Fruit fly (Drosophila melanogaster) whole organism, embryonic: ENCODE measurements around the gene Peritrophin-15a.

Source experiments
- Bdp1 ChIP-seq: fragments of 200-800 bp; sonication (Bioruptor generic); optimal IDR thresholded peaks from 3 replicates; lab custom pipeline; 2016; ENCODE audit warnings: missing biosample characterization, missing genetic modification characterization
- CG11696 ChIP-seq: fragments of 200-800 bp; sonication (Bioruptor generic); IDR thresholded peaks from 2 replicates; pipeline ENCODE4 v1.3.6; 2022; ENCODE audit warnings: missing biosample characterization, missing genetic modification characterization
- CG12104 ChIP-seq: fragments of 200-800 bp; sonication (Bioruptor generic); optimal IDR thresholded peaks from 3 replicates; lab custom pipeline; 2016; ENCODE audit warnings: missing biosample characterization, missing genetic modification characterization
- CG12219 ChIP-seq: fragments of 200-800 bp; sonication (Bioruptor generic); optimal IDR thresholded peaks from 3 replicates; lab custom pipeline; 2018; ENCODE audit warnings: missing biosample characterization, mild to moderate bottlenecking, missing genetic modification characterization
- CG12744 ChIP-seq: fragments of 200-800 bp; sonication (Bioruptor generic); optimal IDR thresholded peaks from 2 replicates; lab custom pipeline; 2016; ENCODE audit warnings: missing biosample characterization, missing genetic modification characterization
- CG13123 ChIP-seq: fragments of 200-800 bp; sonication (Bioruptor generic); optimal IDR thresholded peaks from 2 replicates; lab custom pipeline; 2016; ENCODE audit warnings: missing biosample characterization, missing genetic modification characterization
- CG14860 ChIP-seq: fragments of 200-800 bp; sonication (Bioruptor generic); IDR thresholded peaks from 3 replicates; pipeline ENCODE4 v1.3.6; 2022; ENCODE audit warnings: missing biosample characterization, missing genetic modification characterization; ENCODE audit not compliant: partially characterized antibody
- CG15601 ChIP-seq: fragments of 200-800 bp; sonication (Bioruptor generic); optimal IDR thresholded peaks from 3 replicates; lab custom pipeline; 2019; ENCODE audit warnings: missing biosample characterization, mild to moderate bottlenecking, missing genetic modification characterization, moderate library complexity
- CG15696 ChIP-seq: fragments of 200-800 bp; sonication (Bioruptor generic); optimal IDR thresholded peaks from 2 replicates; lab custom pipeline; 2019; ENCODE audit warnings: missing biosample characterization, mild to moderate bottlenecking, missing genetic modification characterization, moderate library complexity
- CG17612 ChIP-seq: fragments of 200-800 bp; sonication (Bioruptor generic); IDR thresholded peaks from 2 replicates; pipeline ENCODE4 v1.3.6; 2022; ENCODE audit warnings: missing biosample characterization, missing genetic modification characterization
- CG18011 ChIP-seq: fragments of 200-800 bp; sonication (Bioruptor generic); optimal IDR thresholded peaks from 2 replicates; lab custom pipeline; 2017; ENCODE audit warnings: missing biosample characterization, missing genetic modification characterization, mild to moderate bottlenecking, moderate library complexity, missing genotype
- CG18599 ChIP-seq: fragments of 200-800 bp; sonication (Bioruptor generic); optimal IDR thresholded peaks from 3 replicates; lab custom pipeline; 2017; ENCODE audit warnings: missing biosample characterization, missing genetic modification characterization, mild to moderate bottlenecking, moderate library complexity, missing genetic modification reagents
- CG32767 ChIP-seq: fragments of 200-800 bp; sonication (Bioruptor generic); IDR thresholded peaks from 2 replicates; pipeline ENCODE4 v1.3.6; 2022; ENCODE audit warnings: missing biosample characterization, missing genetic modification characterization
- CG5245 ChIP-seq: fragments of 200-800 bp; sonication (Bioruptor generic); optimal IDR thresholded peaks from 3 replicates; lab custom pipeline; 2016; ENCODE audit warnings: missing biosample characterization, missing genetic modification characterization
- CG6175 ChIP-seq: fragments of 200-800 bp; sonication (Bioruptor generic); IDR thresholded peaks from 3 replicates; pipeline ENCODE4 v1.3.6; 2022; ENCODE audit warnings: missing biosample characterization, missing genetic modification characterization
- CG6254 ChIP-seq: fragments of 200-800 bp; sonication (Bioruptor generic); optimal IDR thresholded peaks from 3 replicates; lab custom pipeline; 2017; ENCODE audit warnings: mild to moderate bottlenecking, missing biosample characterization, missing genetic modification reagents, missing genetic modification characterization
- CG7928 ChIP-seq: fragments of 200-800 bp; sonication (Bioruptor generic); optimal IDR thresholded peaks from 2 replicates; lab custom pipeline; 2017; ENCODE audit warnings: missing biosample characterization, mild to moderate bottlenecking, missing genetic modification characterization
- Dfd ChIP-seq, 2 experiments: fragments of >200 bp; optimal IDR thresholded peaks; 2 replicates each; lab custom pipeline; 2017; ENCODE audit warnings: missing biosample characterization in 2 of 2, missing genetic modification characterization in 2 of 2
- Doc2 ChIP-seq: fragments of 200-800 bp; sonication (Bioruptor generic); IDR thresholded peaks from 2 replicates; pipeline ENCODE4 v1.3.6; 2022; ENCODE audit warnings: missing biosample characterization, missing genetic modification characterization
- Doc3 ChIP-seq: fragments of 200-800 bp; sonication (Bioruptor generic); IDR thresholded peaks from 3 replicates; pipeline ENCODE4 v1.3.6; 2022; ENCODE audit warnings: missing biosample characterization, missing genetic modification characterization; ENCODE audit not compliant: partially characterized antibody
- Gsc ChIP-seq: fragments of 200-800 bp; sonication (Bioruptor generic); IDR thresholded peaks from 2 replicates; pipeline ENCODE4 v1.3.6; 2022; ENCODE audit warnings: missing biosample characterization, missing genetic modification characterization
- Hmx ChIP-seq: fragments of 200-800 bp; sonication (Bioruptor generic); optimal IDR thresholded peaks from 2 replicates; lab custom pipeline; 2016; ENCODE audit warnings: missing biosample characterization, missing genetic modification characterization
- Hr39 ChIP-seq: fragments of >200 bp; optimal IDR thresholded peaks from 2 replicates; lab custom pipeline; 2017
- NFAT ChIP-seq: fragments of 200-800 bp; sonication (Bioruptor generic); IDR thresholded peaks from 2 replicates; pipeline ENCODE4 v1.3.6; 2022; ENCODE audit warnings: missing biosample characterization, missing genetic modification characterization
- Poxn ChIP-seq: fragments of 200-800 bp; sonication (Bioruptor generic); IDR thresholded peaks from 2 replicates; pipeline ENCODE4 v1.3.6; 2022; ENCODE audit warnings: missing biosample characterization, missing genetic modification characterization
- amos ChIP-seq: fragments of 200-800 bp; sonication (Bioruptor generic); IDR thresholded peaks from 2 replicates; pipeline ENCODE4 v1.3.6; 2022; ENCODE audit warnings: missing biosample characterization, missing genetic modification characterization; ENCODE audit not compliant: partially characterized antibody
- cad ChIP-seq: fragments of >200 bp; optimal IDR thresholded peaks from 2 replicates; lab custom pipeline; 2017; ENCODE audit warnings: missing biosample characterization, missing genetic modification characterization
- cas ChIP-seq: fragments of 200-800 bp; sonication (Bioruptor generic); IDR thresholded peaks from 2 replicates; pipeline ENCODE4 v1.3.6; 2022; ENCODE audit warnings: missing biosample characterization, missing genetic modification characterization
- chif ChIP-seq, 2 experiments: fragments of 200-800 bp; sonication (Bioruptor generic); optimal IDR thresholded peaks; 3 replicates each; lab custom pipeline; 2016; ENCODE audit warnings: missing biosample characterization in 2 of 2, missing genetic modification characterization in 2 of 2
- dm ChIP-seq: fragments of 200-800 bp; sonication (Bioruptor generic); optimal IDR thresholded peaks from 3 replicates; lab custom pipeline; 2016; ENCODE audit warnings: missing biosample characterization, missing genetic modification characterization
- dmrt11E ChIP-seq: fragments of 200-800 bp; sonication (Bioruptor generic); optimal IDR thresholded peaks from 3 replicates; lab custom pipeline; 2018; ENCODE audit warnings: missing biosample characterization, mild to moderate bottlenecking, missing genetic modification characterization, moderate library complexity
- dpn ChIP-seq, 2 experiments: fragments of 200-800 bp; sonication (Bioruptor generic); optimal IDR thresholded peaks; 3 replicates each; lab custom pipeline; 2016; ENCODE audit warnings: missing biosample characterization in 2 of 2, missing genetic modification characterization in 2 of 2
- grau ChIP-seq: fragments of 200-800 bp; optimal IDR thresholded peaks from 3 replicates; lab custom pipeline; 2019; ENCODE audit warnings: missing biosample characterization, mild to moderate bottlenecking, missing genetic modification characterization, moderate library complexity
- hbn ChIP-seq: fragments of 200-800 bp; sonication (Bioruptor generic); IDR thresholded peaks from 2 replicates; pipeline ENCODE4 v1.3.6; 2022; ENCODE audit warnings: missing biosample characterization, missing genetic modification characterization; ENCODE audit not compliant: partially characterized antibody
- knrl ChIP-seq: fragments of 200-800 bp; sonication (Bioruptor generic); IDR thresholded peaks from 3 replicates; pipeline ENCODE4 v1.3.6; 2022; ENCODE audit warnings: missing biosample characterization, missing genetic modification characterization; ENCODE audit not compliant: partially characterized antibody
- lbe ChIP-seq: fragments of 200-800 bp; sonication (Bioruptor generic); optimal IDR thresholded peaks from 2 replicates; lab custom pipeline; 2016; ENCODE audit warnings: missing biosample characterization, mild to moderate bottlenecking, missing genetic modification characterization
- nom ChIP-seq: fragments of 200-800 bp; sonication (Bioruptor generic); optimal IDR thresholded peaks from 2 replicates; lab custom pipeline; 2017; ENCODE audit warnings: missing biosample characterization, missing genetic modification characterization, mild to moderate bottlenecking, moderate library complexity, missing genetic modification reagents
- prd ChIP-seq, 3 experiments: fragments of >200 bp in 2 of 3; fragments of 200-800 bp in 1 of 3; sonication (Bioruptor generic) in 1 of 3; optimal IDR thresholded peaks in 2 of 3; IDR thresholded peaks in 1 of 3; 2 replicates in 2 of 3; 3 replicates in 1 of 3; pipeline versions ENCODE4 v1.3.6 to Lab custom; 2017 to 2022; ENCODE audit warnings: missing biosample characterization in 1 of 3, missing genetic modification characterization in 1 of 3
- ranshi ChIP-seq: fragments of 200-800 bp; sonication (Bioruptor generic); IDR thresholded peaks from 2 replicates; pipeline ENCODE4 v1.3.6; 2022; ENCODE audit warnings: missing biosample characterization, missing genetic modification characterization
- ro ChIP-seq: fragments of 200-800 bp; sonication (Bioruptor generic); IDR thresholded peaks from 2 replicates; pipeline ENCODE4 v1.3.6; 2022; ENCODE audit warnings: missing biosample characterization, missing genetic modification characterization
- shn ChIP-seq: fragments of 200-800 bp; sonication (Bioruptor generic); optimal IDR thresholded peaks from 3 replicates; lab custom pipeline; 2016; ENCODE audit warnings: missing biosample characterization, missing genetic modification characterization
- sima ChIP-seq: fragments of 200-800 bp; sonication (Bioruptor generic); optimal IDR thresholded peaks from 2 replicates; lab custom pipeline; 2016; ENCODE audit warnings: missing biosample characterization, missing genetic modification characterization
- sisA ChIP-seq: fragments of 200-800 bp; sonication (Bioruptor generic); IDR thresholded peaks from 2 replicates; pipeline ENCODE4 v1.3.6; 2022; ENCODE audit warnings: missing biosample characterization, missing genetic modification characterization
- sna ChIP-seq: fragments of 200-800 bp; sonication (Bioruptor generic); IDR thresholded peaks from 2 replicates; pipeline ENCODE4 v1.3.6; 2022; ENCODE audit warnings: missing biosample characterization, missing genetic modification characterization; ENCODE audit not compliant: partially characterized antibody
- tin ChIP-seq: fragments of 200-800 bp; sonication (Bioruptor generic); optimal IDR thresholded peaks from 3 replicates; lab custom pipeline; 2016; ENCODE audit warnings: missing biosample characterization, missing genetic modification characterization
- vvl ChIP-seq: fragments of 200-800 bp; sonication (Bioruptor generic); IDR thresholded peaks from 2 replicates; pipeline ENCODE4 v1.3.6; 2022; ENCODE audit warnings: missing biosample characterization, missing genetic modification characterization
- wor ChIP-seq: fragments of 200-800 bp; sonication (Bioruptor generic); IDR thresholded peaks from 2 replicates; pipeline ENCODE4 v1.3.6; 2022; ENCODE audit warnings: missing biosample characterization, missing genetic modification characterization
- zfh2 ChIP-seq: fragments of 200-800 bp; sonication (Bioruptor generic); optimal IDR thresholded peaks from 2 replicates; lab custom pipeline; 2016; ENCODE audit warnings: missing biosample characterization, missing genetic modification characterization

Peritrophin-15a gene

dm6 chr2L:8403286-8404270, 7.7 kb upstream of the Peritrophin-15a start, which contains the start of gene emb (continued):
- TF ChIP-seq Doc3 (GFP tag; lab: Robert Waterston, UW) (peak; percentile 92), NFAT (GFP tag; lab: Robert Waterston, UW) (peak; percentile 58), zfh2 (GFP tag; lab: Kevin White, UChicago) (peak; percentile 60), CG13123 (GFP tag; lab: Kevin White, UChicago) (no peak), lbe (GFP tag; lab: Kevin White, UChicago) (peak; percentile 7), vvl (peak; percentile 55), dmrt11E (tag; lab: Kevin White, UChicago) (peak; percentile 48), ranshi (GFP tag; lab: Robert Waterston, UW) (0 out of 2 replicates have a peak, but pooled peaks have one; percentile 17), wor (GFP tag; lab: Robert Waterston, UW) (no peak), CG15601 (peak; percentile 47), prd (optimal IDR thresholded peaks at IDR 0.05; lab: Kevin White, UChicago) (no peak), prd (GFP tag; IDR thresholded peaks at IDR 0.05; lab: Robert Waterston, UW) (peak; percentile 31; the same call in 1 of the 3 replicates), nom (peak; percentile 91), CG32767 (GFP tag; lab: Robert Waterston, UW) (no peak), CG5245 (GFP tag; lab: Kevin White, UChicago) (no peak), amos (GFP tag; lab: Robert Waterston, UW) (peak; percentile 94), CG12219 (GFP tag; lab: Kevin White, UChicago) (peak; percentile 0), sisA (GFP tag; lab: Robert Waterston, UW) (no peak), CG18011 (no peak), cad (GFP tag; lab: Kevin White, UChicago) (no peak), CG12744 (GFP tag; lab: Kevin White, UChicago) (peak; percentile 9), hbn (GFP tag; lab: Robert Waterston, UW) (peak; percentile 80), CG6254 (no peak), Bdp1 (GFP tag; lab: Kevin White, UChicago) (peak; percentile 23), ro (no peak), grau (tag; lab: Kevin White, UChicago) (peak; percentile 49), dpn (GFP tag; optimal IDR thresholded peaks at IDR 0.05; lab: Kevin White, UChicago) (peak; percentile 36 to 50), Poxn (no peak), shn (GFP tag; lab: Kevin White, UChicago) (peak; percentile 46), dm (peak; percentile 83), sima (GFP tag; lab: Kevin White, UChicago) (no peak), Dfd (GFP tag; optimal IDR thresholded peaks at IDR 0.05; lab: Kevin White, UChicago) (no peak), tin (peak; percentile 34), CG11696 (GFP tag; lab: Robert Waterston, UW) (no peak), Hmx (GFP tag; lab: Kevin White, UChicago) (no peak), CG12104 (GFP tag; lab: Kevin White, UChicago) (peak; percentile 52), CG7928 (peak; percentile 93), CG18599 (GFP tag; lab: Kevin White, UChicago) (no peak), cas (peak; percentile 18; the same call in 1 of the 2 replicates), CG6175 (GFP tag; lab: Robert Waterston, UW) (no peak), CG15696 (tag; lab: Kevin White, UChicago) (no peak), Doc2 (no peak), sna (peak; percentile 93), CG17612 (GFP tag; lab: Robert Waterston, UW) (no peak), CG14860 (GFP tag; lab: Robert Waterston, UW) (peak; percentile 99), Gsc (GFP tag; lab: Robert Waterston, UW) (no peak), chif (GFP tag; optimal IDR thresholded peaks at IDR 0.05; lab: Kevin White, UChicago) (peak; percentile 47 to 52), knrl (GFP tag; lab: Robert Waterston, UW) (peak; percentile 90), Hr39 (lab: Kevin White, UChicago) (no peak)
